Worm (Caenorhabditis elegans) whole organism, L1 larva: ENCODE measurements around the gene nspg-4.

Source experiments
- C04F5.9 ChIP-seq: sonication (generic microtip); optimal IDR thresholded peaks from 2 replicates; lab custom pipeline; 2016; ENCODE audit warnings: missing genetic modification characterization, missing compliant biosample characterization
- F16B12.6 ChIP-seq: fragments of 150-350 bp; optimal IDR thresholded peaks from 2 replicates; lab custom pipeline; 2014; ENCODE audit warnings: missing biosample characterization, missing genetic modification characterization
- alr-1 ChIP-seq: fragments of 200-800 bp; sonication (Bioruptor generic); optimal IDR thresholded peaks from 2 replicates; lab custom pipeline; 2018; ENCODE audit warnings: borderline replicate concordance, mild to moderate bottlenecking, missing genetic modification characterization, missing compliant biosample characterization
- aly-2 ChIP-seq: fragments of 150-350 bp; optimal IDR thresholded peaks from 2 replicates; lab custom pipeline; 2014; ENCODE audit warnings: missing biosample characterization, missing genetic modification characterization
- ama-1 ChIP-seq: fragments of 150-350 bp; optimal IDR thresholded peaks from 2 replicates; lab custom pipeline; 2014
- blmp-1 ChIP-seq: fragments of 150-350 bp; optimal IDR thresholded peaks from 2 replicates; lab custom pipeline; 2014; ENCODE audit warnings: missing biosample characterization, missing genetic modification characterization
- ceh-63 ChIP-seq: fragments of 200-800 bp; sonication (Bioruptor generic); optimal IDR thresholded peaks from 2 replicates; lab custom pipeline; 2018; ENCODE audit warnings: mild to moderate bottlenecking, missing genetic modification characterization, missing compliant biosample characterization
- ceh-8 ChIP-seq: fragments of 200-800 bp; sonication (Bioruptor generic); optimal IDR thresholded peaks from 2 replicates; lab custom pipeline; 2018; ENCODE audit warnings: mild to moderate bottlenecking, missing genetic modification characterization, moderate library complexity, missing compliant biosample characterization
- ceh-90 ChIP-seq: sonication (generic microtip); optimal IDR thresholded peaks from 2 replicates; lab custom pipeline; 2016; ENCODE audit warnings: missing genetic modification characterization, missing compliant biosample characterization
- ces-1 ChIP-seq: fragments of 150-350 bp; optimal IDR thresholded peaks from 2 replicates; lab custom pipeline; 2014; ENCODE audit warnings: missing biosample characterization, missing genetic modification reagents, missing genetic modification characterization
- efl-1 ChIP-seq, 4 experiments: fragments of 150-350 bp; optimal IDR thresholded peaks in 3 of 4; peaks in 1 of 4; 1 replicate in 1 of 4; 2 replicates in 3 of 4; lab custom pipeline; 2014; ENCODE audit warnings: missing biosample characterization in 2 of 4, missing genetic modification characterization in 2 of 4, missing genetic modification reagents in 2 of 4
- egl-13 ChIP-seq: sonication (generic microtip); optimal IDR thresholded peaks from 2 replicates; lab custom pipeline; 2016; ENCODE audit warnings: missing genotype, missing genetic modification reagents, missing genetic modification characterization, missing compliant biosample characterization
- egl-27 ChIP-seq, 2 experiments: fragments of 150-350 bp in 1 of 2; sonication (generic microtip); optimal IDR thresholded peaks; 3 replicates each; lab custom pipeline; 2017 to 2018; ENCODE audit warnings: missing biosample characterization in 2 of 2, missing genetic modification characterization in 2 of 2, missing genetic modification reagents in 2 of 2
- ets-5 ChIP-seq: fragments of 200-800 bp; sonication (Bioruptor generic); IDR thresholded peaks from 2 replicates; pipeline ENCODE4 v1.3.6; 2022; ENCODE audit warnings: missing genetic modification characterization, missing compliant biosample characterization
- fkh-10 ChIP-seq: sonication (generic microtip); optimal IDR thresholded peaks from 2 replicates; lab custom pipeline; 2017; ENCODE audit warnings: missing biosample characterization, missing genetic modification reagents, missing genetic modification characterization
- fkh-4 ChIP-seq: sonication (generic microtip); optimal IDR thresholded peaks from 2 replicates; lab custom pipeline; 2016; ENCODE audit warnings: missing compliant biosample characterization, missing genetic modification characterization, borderline replicate concordance
- fos-1 ChIP-seq: fragments of 150-350 bp; optimal IDR thresholded peaks from 2 replicates; lab custom pipeline; 2014; ENCODE audit warnings: missing biosample characterization, missing genetic modification characterization
- hpl-2 ChIP-seq: fragments of 150-350 bp; optimal IDR thresholded peaks from 2 replicates; lab custom pipeline; 2014; ENCODE audit warnings: missing biosample characterization, missing genetic modification reagents, missing genetic modification characterization
- isw-1 ChIP-seq: fragments of 200-800 bp; sonication (Bioruptor generic); IDR thresholded peaks from 2 replicates; pipeline ENCODE4 v1.3.6; 2022; ENCODE audit warnings: missing genetic modification characterization, missing compliant biosample characterization
- lin-13 ChIP-seq: fragments of 150-350 bp; optimal IDR thresholded peaks from 2 replicates; lab custom pipeline; 2014; ENCODE audit warnings: missing biosample characterization, missing genetic modification reagents, missing genetic modification characterization
- lin-35 ChIP-seq, 2 experiments: fragments of 150-350 bp; optimal IDR thresholded peaks; 2 replicates each; lab custom pipeline; 2014; ENCODE audit warnings: missing biosample characterization in 2 of 2, missing genetic modification characterization in 2 of 2, missing genetic modification reagents in 2 of 2
- mab-9 ChIP-seq: fragments of 200-800 bp; sonication (Bioruptor generic); IDR thresholded peaks from 2 replicates; pipeline ENCODE4 v1.3.6; 2022; ENCODE audit warnings: missing genetic modification reagents, missing genetic modification characterization, missing compliant biosample characterization
- mdl-1 ChIP-seq, 2 experiments: fragments of 150-350 bp; optimal IDR thresholded peaks; 2 replicates each; lab custom pipeline; 2014 to 2017; ENCODE audit warnings: missing biosample characterization in 2 of 2, missing genetic modification characterization in 2 of 2, inconsistent platforms in 1 of 2
- mef-2 ChIP-seq: fragments of 150-350 bp; optimal IDR thresholded peaks from 2 replicates; lab custom pipeline; 2014; ENCODE audit warnings: missing biosample characterization, missing genetic modification characterization
- mep-1 ChIP-seq: fragments of 150-350 bp; optimal IDR thresholded peaks from 2 replicates; lab custom pipeline; 2014; ENCODE audit warnings: missing biosample characterization, missing genetic modification characterization
- nhr-20 ChIP-seq: sonication (generic microtip); optimal IDR thresholded peaks from 2 replicates; lab custom pipeline; 2016; ENCODE audit warnings: mild to moderate bottlenecking, missing genetic modification characterization, missing compliant biosample characterization
- nhr-237 ChIP-seq: fragments of 150-350 bp; optimal IDR thresholded peaks from 2 replicates; lab custom pipeline; 2014; ENCODE audit warnings: missing biosample characterization, missing genetic modification characterization
- nhr-28 ChIP-seq: fragments of 150-350 bp; optimal IDR thresholded peaks from 2 replicates; lab custom pipeline; 2014; ENCODE audit warnings: missing biosample characterization, missing genetic modification characterization
- nhr-71 ChIP-seq: sonication (generic microtip); optimal IDR thresholded peaks from 2 replicates; lab custom pipeline; 2016; ENCODE audit warnings: mild to moderate bottlenecking, missing genetic modification characterization, moderate library complexity, missing compliant biosample characterization
- nhr-90 ChIP-seq: sonication (generic microtip); optimal IDR thresholded peaks from 2 replicates; lab custom pipeline; 2016; ENCODE audit warnings: mild to moderate bottlenecking, missing genetic modification characterization, missing compliant biosample characterization; ENCODE audit not compliant: poor library complexity
- pax-3 ChIP-seq: fragments of 200-800 bp; sonication (Bioruptor generic); optimal IDR thresholded peaks from 2 replicates; lab custom pipeline; 2018; ENCODE audit warnings: mild to moderate bottlenecking, missing genetic modification characterization, moderate library complexity, missing compliant biosample characterization
- skn-1 ChIP-seq: fragments of 150-350 bp; optimal IDR thresholded peaks from 2 replicates; lab custom pipeline; 2014; ENCODE audit warnings: missing biosample characterization, missing genetic modification characterization
- snpc-4 ChIP-seq: fragments of 150-350 bp; optimal IDR thresholded peaks from 2 replicates; lab custom pipeline; 2014; ENCODE audit warnings: missing biosample characterization, missing genetic modification characterization
- sptf-1 ChIP-seq: fragments of 150-350 bp; optimal IDR thresholded peaks from 2 replicates; lab custom pipeline; 2014; ENCODE audit warnings: missing biosample characterization, missing genetic modification characterization
- swsn-7 ChIP-seq: sonication (generic microtip); optimal IDR thresholded peaks from 2 replicates; lab custom pipeline; 2016; ENCODE audit warnings: missing genetic modification characterization, missing compliant biosample characterization
- unc-30 ChIP-seq: sonication (generic microtip); optimal IDR thresholded peaks from 2 replicates; lab custom pipeline; 2017; ENCODE audit warnings: missing biosample characterization, missing genetic modification characterization
- unc-62 ChIP-seq: fragments of 150-350 bp; optimal IDR thresholded peaks from 2 replicates; lab custom pipeline; 2014; ENCODE audit warnings: missing biosample characterization, missing genetic modification reagents, missing genetic modification characterization
- unc-86 ChIP-seq: sonication (generic microtip); optimal IDR thresholded peaks from 2 replicates; lab custom pipeline; 2016; ENCODE audit warnings: missing genetic modification characterization, missing compliant biosample characterization
- xbp-1 ChIP-seq: sonication (generic microtip); optimal IDR thresholded peaks from 2 replicates; lab custom pipeline; 2016; ENCODE audit warnings: missing genetic modification characterization, missing compliant biosample characterization

nspg-4 gene

DNA sequence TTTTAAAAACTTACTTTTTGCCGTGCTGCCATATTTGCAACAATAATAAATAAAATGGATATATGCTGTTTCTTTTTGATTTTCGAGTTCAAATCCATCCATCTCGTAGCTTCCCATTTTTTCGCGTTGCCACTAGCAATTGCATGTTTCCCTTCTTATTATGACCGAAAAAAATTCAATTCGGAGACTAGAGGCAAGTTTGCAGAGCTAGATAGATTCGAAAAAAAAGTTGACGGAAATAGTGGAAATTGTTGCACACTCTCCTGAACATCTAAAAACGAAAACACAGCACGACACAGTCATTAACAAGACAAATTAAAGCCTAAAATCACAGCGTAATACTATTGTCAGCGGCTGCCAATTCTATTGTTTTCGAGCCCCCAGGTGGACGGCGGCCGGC is 24.0 kb downstream of the nspg-4 start, which contains the start of gene F11D5.6:
Gene F11D5.6, minus strand, starts transcription at position 101 of the 400 bp plus-strand sequence.
- TF ChIP-seq hpl-2 (GFP tag; lab: Kevin White, UChicago) (no peak), aly-2 (tag; lab: Kevin White, UChicago) (no peak), snpc-4 (no peak), mep-1 (tag; lab: Kevin White, UChicago) (no peak), sptf-1 (tag; lab: Kevin White, UChicago) (no peak), lin-35 (GFP tag; optimal IDR thresholded peaks at IDR 0.05; lab: Kevin White, UChicago) (no peak), nhr-237 (tag; lab: Kevin White, UChicago) (no peak), efl-1 (optimal IDR thresholded peaks at IDR 0.05; lab: Kevin White, UChicago) (no peak), efl-1 (GFP tag; optimal IDR thresholded peaks at IDR 0.05 in 1 of 2; lab: Kevin White, UChicago) (no peak), unc-62 (GFP tag; lab: Kevin White, UChicago) (no peak), ceh-8 (GFP tag; lab: Kevin White, UChicago) (no peak), unc-86 (tag; lab: Kevin White, UChicago) (no peak), nhr-90 (tag; lab: Kevin White, UChicago) (no peak), fos-1 (tag; lab: Kevin White, UChicago) (no peak), unc-30 (tag; lab: Kevin White, UChicago) (no peak), swsn-7 (tag; lab: Kevin White, UChicago) (no peak)

DNA sequence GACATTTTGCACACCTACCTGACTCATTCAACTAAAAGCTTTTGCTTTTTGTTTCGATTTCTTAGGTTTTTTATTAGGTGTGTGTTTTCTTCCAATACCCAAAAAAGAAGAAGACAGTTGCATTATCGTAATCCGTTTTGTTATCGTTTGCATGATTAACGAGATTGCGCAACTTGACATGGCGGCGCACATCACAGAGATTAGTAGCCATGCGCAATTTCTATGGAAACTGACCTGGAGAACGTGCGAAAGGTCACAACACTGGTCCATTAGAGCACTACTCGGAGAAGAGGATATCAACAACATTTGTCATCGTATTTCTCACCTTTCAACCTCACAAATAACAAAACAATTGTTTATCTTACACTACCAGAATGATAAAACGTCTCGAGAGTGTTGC is 33.4 kb downstream of the nspg-4 start:
- TF ChIP-seq ceh-8 (GFP tag; lab: Kevin White, UChicago) (no peak), blmp-1 (no peak), efl-1 (optimal IDR thresholded peaks at IDR 0.05; lab: Kevin White, UChicago) (no peak), efl-1 (GFP tag; optimal IDR thresholded peaks at IDR 0.05 in 1 of 2; lab: Kevin White, UChicago) (peak in 1 of 2 experiments; percentile 49), xbp-1 (no peak)
- TF ChIP-seq, all 84 proteins: peak for 1

DNA sequence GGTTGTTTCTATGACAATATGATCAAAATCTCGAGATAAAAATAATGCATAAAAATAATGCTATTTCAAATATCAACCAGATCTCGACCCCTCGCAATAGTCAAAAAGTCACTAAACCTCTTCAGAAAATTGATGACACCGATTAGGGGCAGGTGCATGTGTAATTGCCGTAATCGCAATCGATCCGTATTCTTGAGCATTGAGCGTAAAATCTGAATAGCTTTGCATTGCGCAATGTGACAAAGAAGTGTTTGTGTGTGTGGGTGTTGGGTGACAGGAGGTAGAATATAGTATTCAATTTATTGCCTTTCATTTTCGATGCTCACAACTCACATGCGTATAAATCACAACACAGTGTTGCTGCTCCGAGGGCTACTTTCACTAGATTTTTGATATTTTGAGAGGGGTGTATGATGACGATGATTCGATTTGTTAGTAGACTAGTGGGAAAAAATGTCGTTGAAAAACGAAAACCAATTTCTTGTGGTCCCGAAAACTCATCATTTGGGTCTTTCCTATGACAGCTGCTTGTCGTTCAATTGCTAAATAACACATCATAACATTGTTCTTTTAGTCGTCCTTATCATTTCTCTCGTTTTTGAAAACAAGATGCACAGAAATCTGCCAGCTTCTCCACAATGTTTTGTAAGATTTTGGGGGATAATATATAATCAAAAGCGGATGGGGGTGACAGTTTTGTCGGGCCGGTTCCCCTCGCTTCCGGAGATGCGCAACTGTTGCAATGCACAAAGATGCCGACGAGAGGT is 34.1 kb downstream of the nspg-4 start:
- TF ChIP-seq fkh-10 (GFP tag; lab: Kevin White, UChicago) (no peak), efl-1 (optimal IDR thresholded peaks at IDR 0.05; lab: Kevin White, UChicago) (no peak), efl-1 (GFP tag; optimal IDR thresholded peaks at IDR 0.05 in 1 of 2; lab: Kevin White, UChicago) (peak in 1 of 2 experiments; percentile 7), lin-13 (GFP tag; lab: Kevin White, UChicago) (no peak), nhr-28 (no peak), nhr-71 (tag; lab: Kevin White, UChicago) (no peak)
- TF ChIP-seq, all 84 proteins: peak for 1

DNA sequence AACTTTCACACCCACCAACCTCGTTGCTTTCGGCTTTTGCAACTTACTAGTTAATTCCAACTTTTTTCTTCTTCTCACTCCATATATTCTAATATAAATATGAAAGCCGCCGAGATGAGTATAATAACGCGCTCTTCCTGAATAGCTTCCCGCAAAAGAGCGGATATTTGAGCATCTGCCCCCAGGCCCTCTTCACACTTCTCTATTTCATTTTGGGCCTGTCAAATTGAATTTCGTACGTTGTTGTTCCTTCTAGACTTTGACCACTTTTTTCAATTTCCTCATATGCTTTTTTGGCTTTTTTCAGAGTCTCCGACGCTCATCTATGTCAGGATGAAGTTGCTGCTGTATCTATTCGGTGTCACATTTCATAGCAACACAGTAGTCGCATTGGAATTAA is 35.2 kb downstream of the nspg-4 start, which contains the start of gene ddr-2:
Gene ddr-2, plus strand, starts transcription at position 301 of the 400 bp plus-strand sequence.
- TF ChIP-seq C04F5.9 (tag; lab: Kevin White, UChicago) = no peak
- TF ChIP-seq F16B12.6 = no peak
- TF ChIP-seq fkh-4 (tag; lab: Kevin White, UChicago) = no peak
- no peak for TF ChIP-seq blmp-1
- no peak for TF ChIP-seq egl-27 (tag; optimal IDR thresholded peaks at IDR 0.05; lab: Kevin White, UChicago)
- TF ChIP-seq ceh-63 (GFP tag; lab: Kevin White, UChicago) = no peak
- TF ChIP-seq ceh-90 (tag; lab: Kevin White, UChicago) = no peak
- TF ChIP-seq nhr-20 = no peak
- no peak for TF ChIP-seq egl-13
- TF ChIP-seq lin-35 (GFP tag; optimal IDR thresholded peaks at IDR 0.05; lab: Kevin White, UChicago) = no peak
- no peak for TF ChIP-seq isw-1 (GFP tag; lab: Robert Waterston, UW)
- TF ChIP-seq ets-5 (GFP tag; lab: Robert Waterston, UW) = no peak
- TF ChIP-seq mef-2 (tag; lab: Kevin White, UChicago) = no peak
- TF ChIP-seq skn-1 (tag; lab: Kevin White, UChicago) = no peak
- no peak for TF ChIP-seq ces-1 (GFP tag; lab: Kevin White, UChicago)
- no peak for TF ChIP-seq mdl-1 (tag; optimal IDR thresholded peaks at IDR 0.05; lab: Kevin White, UChicago)
- no peak for TF ChIP-seq ama-1 (lab: Kevin White, UChicago)
- TF ChIP-seq pax-3 (tag; lab: Kevin White, UChicago) = no peak
- no peak for TF ChIP-seq alr-1 (tag; lab: Kevin White, UChicago)
- TF ChIP-seq mab-9 (GFP tag; lab: Robert Waterston, UW) = no peak
- TF ChIP-seq, all 84 proteins: peak for 0
